Worm (Caenorhabditis elegans): ENCODE results near the gene oac-24.

- TF ChIP-seq ets-7 (tag; optimal IDR thresholded peaks at IDR 0.05) = no peak
- TF ChIP-seq hnd-1 (tag; optimal IDR thresholded peaks at IDR 0.05) = no peak
- TF ChIP-seq ama-1 (optimal IDR thresholded peaks at IDR 0.05) = no peak
- TF ChIP-seq scrt-1 (GFP tag; IDR thresholded peaks at IDR 0.05) = no peak
Observed at ce11 chrV:4754123-4754522, 43.6 kb downstream of the oac-24 start, which contains the start of gene hil-4.
